Worm (Caenorhabditis elegans): ENCODE results near the gene hhat-2.
A peak's percentile ranks its signal among the peaks of the same experiment; 100 is the strongest.

Gene hhat-2

DNA sequence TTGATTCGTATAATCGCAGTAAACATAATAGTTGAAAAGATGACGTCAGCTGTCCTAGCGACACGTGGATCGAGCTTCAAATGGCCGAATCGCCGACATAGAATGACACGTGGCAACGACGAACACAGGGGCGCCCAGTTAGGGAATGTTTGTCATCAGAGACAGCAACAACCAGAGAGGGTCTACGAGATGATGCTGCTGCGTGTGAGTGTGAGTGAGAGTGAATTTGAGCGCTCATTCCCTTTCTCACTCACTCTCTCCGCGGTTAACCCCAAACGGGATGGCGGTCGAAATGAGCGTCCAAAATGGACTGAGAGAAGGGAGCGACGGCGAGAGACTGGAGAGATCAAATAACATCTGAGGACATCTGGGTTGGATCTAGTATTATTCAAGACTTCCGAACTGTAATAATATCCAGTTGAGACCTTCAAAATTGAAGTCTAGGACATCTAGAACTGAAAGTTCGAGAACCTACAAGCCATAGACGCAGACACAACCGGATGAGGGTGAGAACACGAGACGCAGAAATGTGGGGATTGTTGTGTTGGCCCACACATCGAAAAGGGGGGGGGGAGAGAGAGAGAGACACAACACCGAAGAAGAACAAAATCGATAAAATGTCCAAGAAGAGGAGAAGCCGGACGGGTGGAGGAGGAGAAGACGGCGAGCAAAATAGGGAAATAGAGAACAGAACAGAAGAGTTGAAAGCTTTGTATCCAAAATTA is 34.9 kb downstream of the hhat-2 start (continued):
- no peak for TF ChIP-seq C06A6.2 (GFP tag; conservative IDR thresholded peaks at IDR 0.05)

DNA sequence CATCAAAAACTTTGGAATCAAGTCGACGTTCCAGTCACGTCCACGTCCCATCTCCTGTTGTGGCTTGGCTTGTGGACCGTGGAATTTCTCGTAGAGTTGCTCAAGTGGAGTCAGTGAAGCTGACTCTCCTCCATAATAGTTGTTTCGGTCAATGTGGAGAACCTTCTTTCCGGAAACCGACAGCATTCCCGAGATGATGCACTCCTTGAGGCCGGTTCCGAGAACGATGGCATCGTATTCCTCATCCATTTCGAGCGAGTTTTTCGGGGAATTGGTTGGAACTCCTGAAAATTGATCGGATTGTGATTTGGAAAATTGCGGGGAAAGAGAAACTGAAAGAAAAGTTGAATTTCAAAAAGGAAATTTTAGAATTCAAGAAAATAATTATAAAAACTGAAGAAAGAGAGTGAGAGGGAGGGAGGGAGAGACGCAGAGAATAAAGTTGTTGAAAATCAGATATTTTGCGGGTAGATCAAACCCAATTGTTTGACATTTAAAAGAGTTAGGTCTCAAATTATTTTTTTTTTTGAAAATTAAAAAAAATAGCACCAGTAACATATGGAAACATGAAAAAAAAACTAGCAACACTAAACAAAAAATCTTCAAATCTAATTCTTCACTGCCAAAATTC is 36.2 kb downstream of the hhat-2 start, which contains the start of gene gdi-1:
Gene gdi-1 (minus strand): TSS at position 286 of the 631 bp plus-strand sequence.
- no peak for TF ChIP-seq ccch-3 (GFP tag; optimal IDR thresholded peaks at IDR 0.05)
- TF ChIP-seq attf-6 (GFP tag; IDR thresholded peaks at IDR 0.05), result peak; percentile 65; the same call in 1 of the 2 replicates
- TF ChIP-seq efl-1 (GFP tag; optimal IDR thresholded peaks at IDR 0.05), result peak; percentile 43
- peak; percentile 36; the same call in 1 of the 2 replicates for TF ChIP-seq madf-6 (GFP tag; IDR thresholded peaks at IDR 0.05)
- TF ChIP-seq dpl-1 (GFP tag; optimal IDR thresholded peaks at IDR 0.05), result peak; percentile 20
- TF ChIP-seq let-526 (GFP tag; IDR thresholded peaks at IDR 0.05), result no peak
- no peak for TF ChIP-seq bed-1 (GFP tag; IDR thresholded peaks at IDR 0.05)
- peak; percentile 4 for TF ChIP-seq snpc-1.3 (tag; optimal IDR thresholded peaks at IDR 0.05; ENCODE audit: insufficient read depth)
- TF ChIP-seq ceh-27 (GFP tag; optimal IDR thresholded peaks at IDR 0.05), result no peak
- peak; percentile 13 for TF ChIP-seq ztf-18 (tag; optimal IDR thresholded peaks at IDR 0.05)
- peak; percentile 9 for TF ChIP-seq snpc-1.1 (tag; optimal IDR thresholded peaks at IDR 0.05; ENCODE audit: insufficient read depth)
- no peak for TF ChIP-seq snpc-4 (GFP tag; optimal IDR thresholded peaks at IDR 0.05)
- peak in 1 of 4 experiments; percentile 72 for TF ChIP-seq snpc-4 (tag; optimal IDR thresholded peaks at IDR 0.05)
- TF ChIP-seq B0336.3 (GFP tag; IDR thresholded peaks at IDR 0.05), result no peak

DNA sequence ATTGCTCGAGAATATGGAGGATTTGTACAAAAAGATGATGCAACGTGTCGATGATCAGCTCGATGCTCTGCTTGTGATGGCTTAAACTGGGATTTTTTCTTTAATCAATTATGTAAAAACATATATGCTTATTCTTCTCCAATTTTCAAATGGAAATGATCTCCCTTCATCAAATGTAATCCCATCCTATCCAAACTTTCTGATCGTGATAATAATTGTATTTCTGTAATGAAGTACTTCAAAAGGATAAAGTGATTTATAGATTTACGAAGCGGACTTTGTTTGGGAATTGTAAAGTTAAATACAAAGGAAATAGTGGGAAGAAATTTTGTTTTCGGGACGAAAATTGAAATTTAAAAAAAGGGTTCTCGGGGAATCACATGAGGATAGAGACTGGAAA is 38.3 kb downstream of the hhat-2 start:
- TF ChIP-seq F23B12.7 (tag; optimal IDR thresholded peaks at IDR 0.05; ENCODE audit: insufficient read depth) (no peak), nhr-90 (tag; optimal IDR thresholded peaks at IDR 0.05) (no peak), aptf-3 (GFP tag; IDR thresholded peaks at IDR 0.05) (no peak), die-1 (tag; optimal IDR thresholded peaks at IDR 0.05) (peak; percentile 35), Y53F4B.3 (GFP tag; IDR thresholded peaks at IDR 0.05) (no peak), him-1 (tag; optimal IDR thresholded peaks at IDR 0.05) (peak; percentile 73), lin-40 (tag; optimal IDR thresholded peaks at IDR 0.05) (peak; percentile 7), madf-8 (GFP tag; conservative IDR thresholded peaks at IDR 0.05) (no peak; the same call in 1 of the 2 replicates), sptf-2 (GFP tag; optimal IDR thresholded peaks at IDR 0.05) (no peak), mel-28 (tag; optimal IDR thresholded peaks at IDR 0.05; ENCODE audit: borderline replicate concordance) (no peak), hmg-20 (GFP tag; IDR thresholded peaks at IDR 0.05) (no peak), efl-1 (GFP tag; optimal IDR thresholded peaks at IDR 0.05) (no peak), ztf-6 (GFP tag; IDR thresholded peaks at IDR 0.05) (no peak), somi-1 (GFP tag; optimal IDR thresholded peaks at IDR 0.05) (peak; percentile 26), ceh-91 (GFP tag; IDR thresholded peaks at IDR 0.05) (no peak), xnd-1 (tag; optimal IDR thresholded peaks at IDR 0.05) (no peak), ama-1 (optimal IDR thresholded peaks at IDR 0.05) (no peak), ama-1 (GFP tag; optimal IDR thresholded peaks at IDR 0.05) (peak in 1 of 2 experiments; percentile 47), D2030.7 (GFP tag; IDR thresholded peaks at IDR 0.05) (no peak), ztf-26 (tag; optimal IDR thresholded peaks at IDR 0.05) (no peak), lin-26 (GFP tag; IDR thresholded peaks at IDR 0.05) (no peak), ccch-3 (GFP tag; optimal IDR thresholded peaks at IDR 0.05) (no peak), pbrm-1 (GFP tag; IDR thresholded peaks at IDR 0.05) (0 out of 2 replicates have a peak, but pooled peaks have one; percentile 7), bed-2 (GFP tag; IDR thresholded peaks at IDR 0.05) (no peak), atf-7 (tag; optimal IDR thresholded peaks at IDR 0.05) (no peak), tbp1 (GFP tag; optimal IDR thresholded peaks at IDR 0.05) (peak; percentile 35), ZK185.1 (tag; optimal IDR thresholded peaks at IDR 0.05; ENCODE audit: poor library complexity, severe bottlenecking) (peak; percentile 1), zfh-2 (GFP tag; conservative IDR thresholded peaks at IDR 0.05) (no peak), mxl-1 (tag; optimal IDR thresholded peaks at IDR 0.05) (no peak), chd-7 (tag; optimal IDR thresholded peaks at IDR 0.05) (no peak), T26A5.8 (tag; optimal IDR thresholded peaks at IDR 0.05) (no peak), ztf-18 (tag; optimal IDR thresholded peaks at IDR 0.05) (peak; percentile 6)

All from whole organism, young adult.